Fruit fly (Drosophila melanogaster) whole organism, embryonic: ENCODE data around the gene CG43291.
A peak's percentile ranks its signal among the peaks of the same experiment; 100 is the strongest.

ENCODE experiments used
- Bteb2 ChIP-seq: fragments of 200-800 bp; sonication (Bioruptor generic); optimal IDR thresholded peaks from 2 replicates; lab custom pipeline; 2016; ENCODE audit warnings: missing biosample characterization, missing genetic modification characterization
- CG10431 ChIP-seq: fragments of 200-800 bp; sonication (Bioruptor generic); optimal IDR thresholded peaks from 3 replicates; lab custom pipeline; 2018; ENCODE audit warnings: missing biosample characterization, mild to moderate bottlenecking, missing genetic modification characterization
- CG11696 ChIP-seq: fragments of 200-800 bp; sonication (Bioruptor generic); IDR thresholded peaks from 2 replicates; pipeline ENCODE4 v1.3.6; 2022; ENCODE audit warnings: missing biosample characterization, missing genetic modification characterization
- CG13624 ChIP-seq: fragments of 200-800 bp; sonication (Bioruptor generic); optimal IDR thresholded peaks from 2 replicates; lab custom pipeline; 2016; ENCODE audit warnings: missing biosample characterization, missing genetic modification characterization
- CG14710 ChIP-seq: fragments of 200-800 bp; sonication (Bioruptor generic); optimal IDR thresholded peaks from 3 replicates; lab custom pipeline; 2019; ENCODE audit warnings: missing biosample characterization, mild to moderate bottlenecking, missing genetic modification characterization, moderate library complexity
- CG14860 ChIP-seq: fragments of 200-800 bp; sonication (Bioruptor generic); IDR thresholded peaks from 3 replicates; pipeline ENCODE4 v1.3.6; 2022; ENCODE audit warnings: missing biosample characterization, missing genetic modification characterization; ENCODE audit not compliant: partially characterized antibody
- CG15011 ChIP-seq: fragments of 200-800 bp; sonication (Bioruptor generic); optimal IDR thresholded peaks from 3 replicates; lab custom pipeline; 2018; ENCODE audit warnings: missing biosample characterization, mild to moderate bottlenecking, missing genetic modification characterization
- CG15269 ChIP-seq: fragments of 200-800 bp; sonication (Bioruptor generic); optimal IDR thresholded peaks from 2 replicates; lab custom pipeline; 2018; ENCODE audit warnings: missing biosample characterization, mild to moderate bottlenecking, missing genetic modification characterization, moderate library complexity
- CG15696 ChIP-seq: fragments of 200-800 bp; sonication (Bioruptor generic); optimal IDR thresholded peaks from 2 replicates; lab custom pipeline; 2019; ENCODE audit warnings: missing biosample characterization, mild to moderate bottlenecking, missing genetic modification characterization, moderate library complexity
- CG17359 ChIP-seq: fragments of 200-800 bp; sonication (Bioruptor generic); optimal IDR thresholded peaks from 3 replicates; lab custom pipeline; 2018; ENCODE audit warnings: missing biosample characterization, mild to moderate bottlenecking, missing genetic modification characterization, moderate library complexity
- CG1792 ChIP-seq: fragments of 200-800 bp; sonication (Bioruptor generic); optimal IDR thresholded peaks from 2 replicates; lab custom pipeline; 2016; ENCODE audit warnings: missing biosample characterization, missing genetic modification characterization
- CG2712 ChIP-seq: fragments of 200-800 bp; optimal IDR thresholded peaks from 3 replicates; lab custom pipeline; 2019; ENCODE audit warnings: missing biosample characterization, mild to moderate bottlenecking, missing genetic modification characterization, moderate library complexity
- CG2889 ChIP-seq: fragments of 200-800 bp; sonication (Bioruptor generic); IDR thresholded peaks from 3 replicates; pipeline ENCODE4 v1.3.6; 2022; ENCODE audit warnings: missing biosample characterization, missing genetic modification characterization
- CG31388 ChIP-seq: fragments of 200-800 bp; sonication (Bioruptor generic); optimal IDR thresholded peaks from 2 replicates; lab custom pipeline; 2016; ENCODE audit warnings: missing biosample characterization, missing genetic modification characterization
- CG31441 ChIP-seq: fragments of 200-800 bp; sonication (Bioruptor generic); IDR thresholded peaks from 2 replicates; pipeline ENCODE4 v1.3.6; 2022; ENCODE audit warnings: missing biosample characterization, missing genetic modification characterization
- CG33557 ChIP-seq: fragments of 200-800 bp; sonication (Bioruptor generic); optimal IDR thresholded peaks from 2 replicates; lab custom pipeline; 2019; ENCODE audit warnings: missing biosample characterization, mild to moderate bottlenecking, missing genetic modification characterization, moderate library complexity
- CG3847 ChIP-seq: fragments of 200-800 bp; sonication (Bioruptor generic); IDR thresholded peaks from 2 replicates; pipeline ENCODE4 v1.3.6; 2022; ENCODE audit warnings: missing biosample characterization, missing genetic modification characterization
- CG4424 ChIP-seq: fragments of 200-800 bp; sonication (Bioruptor generic); optimal IDR thresholded peaks from 3 replicates; lab custom pipeline; 2016; ENCODE audit warnings: missing biosample characterization, missing genetic modification characterization
- CG7745 ChIP-seq: fragments of 200-800 bp; sonication (Bioruptor generic); optimal IDR thresholded peaks from 2 replicates; lab custom pipeline; 2018; ENCODE audit warnings: missing biosample characterization, mild to moderate bottlenecking, missing genetic modification characterization, moderate library complexity
- CG7786 ChIP-seq: fragments of 200-800 bp; sonication (Bioruptor generic); optimal IDR thresholded peaks from 2 replicates; lab custom pipeline; 2016; ENCODE audit warnings: missing biosample characterization, missing genetic modification characterization
- CG7928 ChIP-seq: fragments of 200-800 bp; sonication (Bioruptor generic); optimal IDR thresholded peaks from 2 replicates; lab custom pipeline; 2017; ENCODE audit warnings: missing biosample characterization, mild to moderate bottlenecking, missing genetic modification characterization
- CG8388 ChIP-seq: fragments of 200-800 bp; sonication (Bioruptor generic); optimal IDR thresholded peaks from 2 replicates; lab custom pipeline; 2019; ENCODE audit warnings: missing biosample characterization, mild to moderate bottlenecking, missing genetic modification characterization, moderate library complexity
- CG9609 ChIP-seq: fragments of 200-800 bp; sonication (Bioruptor generic); optimal IDR thresholded peaks from 3 replicates; lab custom pipeline; 2016; ENCODE audit warnings: missing biosample characterization, missing genetic modification characterization
- CG9727 ChIP-seq: fragments of 200-800 bp; sonication (Bioruptor generic); optimal IDR thresholded peaks from 3 replicates; lab custom pipeline; 2017; ENCODE audit warnings: missing biosample characterization, mild to moderate bottlenecking, missing genetic modification characterization
- CTCF ChIP-seq: fragments of 200-800 bp; sonication (Bioruptor generic); optimal IDR thresholded peaks from 2 replicates; lab custom pipeline; 2017; ENCODE audit warnings: missing biosample characterization, mild to moderate bottlenecking, missing genetic modification characterization, moderate library complexity
- Camta ChIP-seq: fragments of 200-800 bp; sonication (Bioruptor generic); optimal IDR thresholded peaks from 2 replicates; lab custom pipeline; 2016; ENCODE audit warnings: missing biosample characterization, missing genetic modification characterization
- Dek ChIP-seq: fragments of 200-800 bp; sonication (Bioruptor generic); optimal IDR thresholded peaks from 3 replicates; lab custom pipeline; 2019; ENCODE audit warnings: missing biosample characterization, mild to moderate bottlenecking, missing genetic modification characterization, moderate library complexity
- Dll ChIP-seq: fragments of 200-800 bp; sonication (Bioruptor generic); IDR thresholded peaks from 4 replicates; pipeline ENCODE4 v1.3.6; 2022; ENCODE audit warnings: missing biosample characterization, missing genetic modification characterization; ENCODE audit not compliant: partially characterized antibody
- Myb ChIP-seq: fragments of 200-800 bp; sonication (Bioruptor generic); optimal IDR thresholded peaks from 2 replicates; lab custom pipeline; 2016; ENCODE audit warnings: missing biosample characterization, missing genetic modification characterization
- NK7.1 ChIP-seq: fragments of 200-800 bp; sonication (Bioruptor generic); optimal IDR thresholded peaks from 3 replicates; lab custom pipeline; 2016; ENCODE audit warnings: missing biosample characterization, missing genetic modification characterization
- Rx ChIP-seq: fragments of 200-800 bp; sonication (Bioruptor generic); IDR thresholded peaks from 2 replicates; pipeline ENCODE4 v1.3.6; 2022; ENCODE audit warnings: missing biosample characterization, missing genetic modification characterization
- Sin3A ChIP-seq: fragments of >200 bp; optimal IDR thresholded peaks from 2 replicates; lab custom pipeline; 2018
- Ssrp ChIP-seq: fragments of 200-800 bp; sonication (Bioruptor generic); optimal IDR thresholded peaks from 2 replicates; lab custom pipeline; 2018; ENCODE audit warnings: missing biosample characterization, mild to moderate bottlenecking, missing genetic modification characterization, moderate library complexity
- al ChIP-seq: fragments of 200-800 bp; sonication (Bioruptor generic); IDR thresholded peaks from 2 replicates; pipeline ENCODE4 v1.3.6; 2022; ENCODE audit warnings: missing biosample characterization, missing genetic modification characterization
- btn ChIP-seq: fragments of 200-800 bp; sonication (Bioruptor generic); optimal IDR thresholded peaks from 2 replicates; lab custom pipeline; 2016; ENCODE audit warnings: missing biosample characterization, missing genetic modification characterization
- chif ChIP-seq, 2 experiments: fragments of 200-800 bp; sonication (Bioruptor generic); optimal IDR thresholded peaks; 3 replicates each; lab custom pipeline; 2016; ENCODE audit warnings: missing biosample characterization in 2 of 2, missing genetic modification characterization in 2 of 2
- dpn ChIP-seq, 2 experiments: fragments of 200-800 bp; sonication (Bioruptor generic); optimal IDR thresholded peaks; 3 replicates each; lab custom pipeline; 2016; ENCODE audit warnings: missing biosample characterization in 2 of 2, missing genetic modification characterization in 2 of 2
- en ChIP-seq: fragments of 200-800 bp; sonication (Bioruptor generic); optimal IDR thresholded peaks from 2 replicates; lab custom pipeline; 2016; ENCODE audit warnings: missing biosample characterization, missing genetic modification characterization
- fd102C ChIP-seq: fragments of 200-800 bp; sonication (Bioruptor generic); optimal IDR thresholded peaks from 2 replicates; lab custom pipeline; 2018; ENCODE audit warnings: missing biosample characterization, mild to moderate bottlenecking, missing genetic modification characterization, moderate library complexity
- grn ChIP-seq: fragments of 200-800 bp; sonication (Bioruptor generic); optimal IDR thresholded peaks from 3 replicates; lab custom pipeline; 2017; ENCODE audit warnings: missing biosample characterization, missing genetic modification characterization
- ham ChIP-seq: fragments of 200-800 bp; sonication (Bioruptor generic); IDR thresholded peaks from 2 replicates; pipeline ENCODE4 v1.3.6; 2022; ENCODE audit warnings: missing biosample characterization, missing genetic modification characterization
- lbe ChIP-seq: fragments of 200-800 bp; sonication (Bioruptor generic); optimal IDR thresholded peaks from 2 replicates; lab custom pipeline; 2016; ENCODE audit warnings: missing biosample characterization, mild to moderate bottlenecking, missing genetic modification characterization
- nerfin-1 ChIP-seq: fragments of 200-800 bp; sonication (Bioruptor generic); optimal IDR thresholded peaks from 3 replicates; lab custom pipeline; 2019; ENCODE audit warnings: missing biosample characterization, mild to moderate bottlenecking, missing genetic modification characterization, moderate library complexity
- ranshi ChIP-seq: fragments of 200-800 bp; sonication (Bioruptor generic); IDR thresholded peaks from 2 replicates; pipeline ENCODE4 v1.3.6; 2022; ENCODE audit warnings: missing biosample characterization, missing genetic modification characterization
- sens ChIP-seq: fragments of 200-800 bp; sonication (Bioruptor generic); peaks from one replicate; lab custom pipeline; 2016; ENCODE audit warnings: missing biosample characterization, missing genetic modification characterization
- sna ChIP-seq: fragments of 200-800 bp; sonication (Bioruptor generic); IDR thresholded peaks from 2 replicates; pipeline ENCODE4 v1.3.6; 2022; ENCODE audit warnings: missing biosample characterization, missing genetic modification characterization; ENCODE audit not compliant: partially characterized antibody
- sob ChIP-seq: fragments of 200-800 bp; sonication (Bioruptor generic); IDR thresholded peaks from 2 replicates; pipeline ENCODE4 v1.3.6; 2022; ENCODE audit warnings: missing biosample characterization, missing genetic modification characterization
- tll ChIP-seq, 2 experiments: fragments of 200-800 bp in 1 of 2; fragments of >200 bp in 1 of 2; sonication (Bioruptor generic) in 1 of 2; optimal IDR thresholded peaks; 2 replicates each; lab custom pipeline; 2017 to 2019; ENCODE audit warnings: missing biosample characterization in 2 of 2, missing genetic modification characterization in 2 of 2, mild to moderate bottlenecking in 1 of 2, moderate library complexity in 1 of 2
- vvl ChIP-seq: fragments of 200-800 bp; sonication (Bioruptor generic); IDR thresholded peaks from 2 replicates; pipeline ENCODE4 v1.3.6; 2022; ENCODE audit warnings: missing biosample characterization, missing genetic modification characterization

Gene CG43291

DNA sequence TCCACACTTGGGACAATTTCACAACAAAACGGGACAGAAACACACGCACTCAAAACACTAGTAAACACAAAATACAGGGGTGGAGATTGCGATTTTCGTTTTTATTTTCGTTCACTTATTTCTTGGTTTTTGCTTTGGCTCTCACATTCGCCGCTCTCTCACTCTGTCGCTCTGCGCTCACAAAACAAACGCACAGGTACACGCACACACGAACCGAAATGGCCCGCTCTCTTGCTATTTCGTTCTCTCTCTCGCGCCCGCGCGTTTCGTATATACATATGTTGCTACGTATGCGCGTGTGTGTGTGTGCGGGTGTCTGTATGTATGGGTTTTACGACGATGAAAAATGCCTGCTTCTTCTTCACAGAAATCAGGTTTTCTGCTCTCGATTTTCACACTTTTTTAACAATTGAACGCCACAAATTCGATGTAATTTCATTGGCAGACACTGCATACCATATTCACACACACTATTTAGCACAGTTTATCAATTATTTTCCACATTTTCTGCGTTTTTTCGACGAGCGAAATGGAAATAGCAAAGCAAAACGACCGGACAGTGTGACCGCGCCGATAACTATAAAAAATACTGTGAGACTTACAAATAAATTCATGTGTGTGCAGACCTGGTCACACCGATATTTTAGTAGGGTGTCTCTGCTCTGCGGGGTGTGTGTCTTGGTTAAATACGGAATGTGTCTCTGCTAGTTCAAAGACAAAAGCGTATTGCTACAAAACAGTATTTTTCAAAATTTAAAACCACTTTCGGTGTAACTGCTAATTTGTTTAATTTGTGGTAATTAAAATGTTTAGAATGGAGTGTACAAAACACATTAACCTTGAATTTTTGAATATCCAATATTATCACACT is 42.1 kb upstream of the CG43291 start, which contains the start of gene trx (continued):
- no peak for TF ChIP-seq ranshi (GFP tag; lab: Robert Waterston, UW)
- no peak for TF ChIP-seq CG3847 (GFP tag; lab: Robert Waterston, UW)
- TF ChIP-seq CG14710 (tag; lab: Kevin White, UChicago), result peak; percentile 80
- TF ChIP-seq Sin3A (lab: Kevin White, UChicago), result peak; percentile 80
- peak; percentile 90 for TF ChIP-seq nerfin-1
- TF ChIP-seq CG7786 (GFP tag; lab: Kevin White, UChicago), result no peak
- peak; percentile 80 for TF ChIP-seq sens (GFP tag; lab: Kevin White, UChicago)
- TF ChIP-seq al (GFP tag; lab: Robert Waterston, UW), result no peak
- TF ChIP-seq tll (GFP tag; optimal IDR thresholded peaks at IDR 0.05; lab: Kevin White, UChicago), result peak in 1 of 2 experiments; percentile 33
- no peak for TF ChIP-seq Rx
- no peak for TF ChIP-seq vvl
- TF ChIP-seq CG11696 (GFP tag; lab: Robert Waterston, UW), result no peak
- no peak for TF ChIP-seq en (GFP tag; lab: Kevin White, UChicago)
- no peak for TF ChIP-seq Bteb2
- TF ChIP-seq Myb (GFP tag; lab: Kevin White, UChicago), result peak; percentile 100
- TF ChIP-seq CG4424 (GFP tag; lab: Kevin White, UChicago), result no peak
- peak; percentile 9 for TF ChIP-seq CG7928
- TF ChIP-seq btn (GFP tag; lab: Kevin White, UChicago), result no peak
- peak; percentile 25 for TF ChIP-seq Dek (tag; lab: Kevin White, UChicago)
- peak; percentile 59 for TF ChIP-seq CG2712 (tag; lab: Kevin White, UChicago)
- TF ChIP-seq fd102C, result peak; percentile 29
- peak in 1 of 2 experiments; percentile 32 for TF ChIP-seq chif (GFP tag; optimal IDR thresholded peaks at IDR 0.05; lab: Kevin White, UChicago)
- no peak for TF ChIP-seq CG13624
- TF ChIP-seq Dll (GFP tag; lab: Robert Waterston, UW), result no peak
- TF ChIP-seq NK7.1 (GFP tag; lab: Kevin White, UChicago), result no peak
- no peak for TF ChIP-seq CG9609 (GFP tag; lab: Kevin White, UChicago)
- no peak for TF ChIP-seq sob (GFP tag; lab: Robert Waterston, UW)
- TF ChIP-seq lbe, result peak; percentile 78
- peak in 1 of 2 experiments; percentile 1 for TF ChIP-seq dpn (GFP tag; optimal IDR thresholded peaks at IDR 0.05; lab: Kevin White, UChicago)
- peak; percentile 71 for TF ChIP-seq CTCF

DNA sequence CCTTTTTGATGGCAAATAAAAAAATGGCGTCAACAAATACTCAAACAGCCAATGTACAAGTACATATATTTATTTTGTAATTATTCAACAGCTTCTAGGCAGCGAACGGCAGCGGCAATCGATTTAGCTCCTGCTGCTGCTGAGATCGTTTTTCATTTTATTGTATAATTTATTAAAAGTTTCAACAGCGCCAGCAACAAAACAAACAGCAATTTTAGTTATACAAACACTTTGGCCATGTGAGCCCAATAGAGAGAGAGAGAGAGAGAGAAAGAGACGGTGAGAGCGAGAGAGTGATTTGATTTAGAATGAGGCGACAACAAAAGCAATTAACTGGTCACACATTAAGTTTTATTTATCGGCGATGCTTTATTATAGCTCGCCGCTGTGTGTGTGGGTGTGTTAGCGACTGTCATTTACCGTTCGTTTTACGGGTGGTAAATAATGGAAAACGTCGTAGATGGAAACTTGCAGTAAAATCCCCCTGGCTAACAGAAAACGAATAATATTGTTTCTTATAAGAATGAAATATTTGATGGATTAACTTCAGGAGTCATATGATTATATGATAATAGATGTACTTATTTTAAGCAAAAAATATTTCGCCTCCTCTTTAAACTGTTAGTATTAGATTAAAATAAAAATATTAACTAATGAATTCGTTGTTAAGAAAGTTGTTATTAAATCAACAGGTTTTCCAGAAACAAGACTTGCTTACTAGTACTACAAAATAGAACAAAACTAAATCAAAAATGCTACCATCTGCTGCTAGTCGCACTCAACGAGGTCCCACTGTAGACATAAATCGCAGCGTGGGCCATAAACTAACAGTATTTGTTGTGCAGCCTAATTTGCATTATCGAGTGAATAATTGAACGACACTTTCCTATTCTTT is 40.8 kb upstream of the CG43291 start:
- TF ChIP-seq CG9727 (GFP tag; lab: Kevin White, UChicago), result no peak
- no peak for TF ChIP-seq CG15011 (GFP tag; lab: Kevin White, UChicago)
- peak; percentile 23 for TF ChIP-seq CG4424 (GFP tag; lab: Kevin White, UChicago)
- TF ChIP-seq CG31388 (GFP tag; lab: Kevin White, UChicago), result no peak
- no peak for TF ChIP-seq Camta (GFP tag; lab: Kevin White, UChicago)
- TF ChIP-seq CG17359, result no peak
- no peak for TF ChIP-seq CG10431 (GFP tag; lab: Kevin White, UChicago)
- no peak for TF ChIP-seq Sin3A (lab: Kevin White, UChicago)
- no peak for TF ChIP-seq CG33557 (GFP tag; lab: Kevin White, UChicago)
- TF ChIP-seq sna, result no peak
- no peak for TF ChIP-seq CG15696 (tag; lab: Kevin White, UChicago)
- TF ChIP-seq CG15269, result peak; percentile 12
- no peak for TF ChIP-seq CG31441 (GFP tag; lab: Robert Waterston, UW)
- TF ChIP-seq grn (GFP tag; lab: Kevin White, UChicago), result no peak
- no peak for TF ChIP-seq CG8388 (GFP tag; lab: Kevin White, UChicago)
- TF ChIP-seq ham, result no peak
- peak; percentile 11 for TF ChIP-seq Ssrp (tag; lab: Kevin White, UChicago)
- TF ChIP-seq CG7745, result no peak
- no peak for TF ChIP-seq CG2889 (GFP tag; lab: Robert Waterston, UW)
- no peak for TF ChIP-seq CG14860 (GFP tag; lab: Robert Waterston, UW)
- TF ChIP-seq CG1792 (GFP tag; lab: Kevin White, UChicago), result no peak
